Worm (Caenorhabditis elegans) whole organism, early embryonic: ENCODE results near the gene srd-43.

ENCODE experiments used
- B0310.2 ChIP-seq: sonication (generic microtip); optimal IDR thresholded peaks from 2 replicates; lab custom pipeline; 2016; ENCODE audit warnings: mild to moderate bottlenecking, missing genetic modification characterization, missing compliant biosample characterization
- F13C5.2 ChIP-seq: sonication (generic microtip); optimal IDR thresholded peaks from 2 replicates; lab custom pipeline; 2017; ENCODE audit warnings: mild to moderate bottlenecking, missing genetic modification characterization, inconsistent platforms, missing compliant biosample characterization
- aly-1 ChIP-seq: sonication (generic microtip); optimal IDR thresholded peaks from 2 replicates; lab custom pipeline; 2016; ENCODE audit warnings: missing genetic modification characterization, missing compliant biosample characterization
- ama-1 ChIP-seq: fragments of 150-350 bp; optimal IDR thresholded peaks from 2 replicates; lab custom pipeline; 2014
- ceh-13 ChIP-seq: fragments of 200-800 bp; sonication (Bioruptor generic); optimal IDR thresholded peaks from 2 replicates; lab custom pipeline; 2018; ENCODE audit warnings: mild to moderate bottlenecking, missing genetic modification characterization, missing compliant biosample characterization
- ceh-36 ChIP-seq: sonication (generic microtip); optimal IDR thresholded peaks from 2 replicates; lab custom pipeline; 2016; ENCODE audit warnings: missing genetic modification characterization, inconsistent platforms, missing compliant biosample characterization
- ets-7 ChIP-seq: sonication (generic microtip); optimal IDR thresholded peaks from 2 replicates; lab custom pipeline; 2016; ENCODE audit warnings: missing genotype, missing genetic modification characterization, missing compliant biosample characterization
- flt-1 ChIP-seq: fragments of 200-800 bp; sonication (Bioruptor generic); IDR thresholded peaks from 2 replicates; pipeline ENCODE4 v1.3.6; 2022; ENCODE audit warnings: missing genetic modification characterization, missing compliant biosample characterization
- hmbx-1 ChIP-seq: sonication (generic microtip); optimal IDR thresholded peaks from 2 replicates; lab custom pipeline; 2016; ENCODE audit warnings: mild to moderate bottlenecking, missing genetic modification characterization, missing compliant biosample characterization
- hmg-4 ChIP-seq: fragments of 200-800 bp; sonication (Bioruptor generic); optimal IDR thresholded peaks from 2 replicates; lab custom pipeline; 2018; ENCODE audit warnings: mild to moderate bottlenecking, missing genetic modification characterization, missing compliant biosample characterization
- hnd-1 ChIP-seq: sonication (generic microtip); optimal IDR thresholded peaks from 2 replicates; lab custom pipeline; 2016; ENCODE audit warnings: missing genetic modification characterization, missing compliant biosample characterization
- pes-1 ChIP-seq: fragments of 200-800 bp; sonication (Bioruptor generic); IDR thresholded peaks from 2 replicates; pipeline ENCODE4 v1.3.6; 2022; ENCODE audit warnings: missing genetic modification reagents, missing genetic modification characterization, missing compliant biosample characterization
- scrt-1 ChIP-seq: fragments of 200-800 bp; sonication (Bioruptor generic); IDR thresholded peaks from 2 replicates; pipeline ENCODE4 v1.3.6; 2022; ENCODE audit warnings: missing genetic modification characterization, missing compliant biosample characterization
- sea-1 ChIP-seq: fragments of 200-800 bp; sonication (Bioruptor generic); conservative IDR thresholded peaks from 2 replicates; pipeline ENCODE4 v1.3.6; 2022; ENCODE audit warnings: missing genetic modification characterization, missing compliant biosample characterization
- tbx-11 ChIP-seq: fragments of 200-800 bp; sonication (Bioruptor generic); IDR thresholded peaks from 2 replicates; pipeline ENCODE4 v1.3.6; 2022; ENCODE audit warnings: missing genetic modification characterization, missing compliant biosample characterization
- tbx-37 ChIP-seq: fragments of 200-800 bp; sonication (Bioruptor generic); conservative IDR thresholded peaks from 2 replicates; pipeline ENCODE4 v1.3.6; 2022; ENCODE audit warnings: missing genetic modification reagents, missing genetic modification characterization, missing compliant biosample characterization
- tra-4 ChIP-seq: sonication (generic microtip); optimal IDR thresholded peaks from 2 replicates; lab custom pipeline; 2017; ENCODE audit warnings: missing genetic modification characterization, missing compliant biosample characterization

srd-43 gene

DNA sequence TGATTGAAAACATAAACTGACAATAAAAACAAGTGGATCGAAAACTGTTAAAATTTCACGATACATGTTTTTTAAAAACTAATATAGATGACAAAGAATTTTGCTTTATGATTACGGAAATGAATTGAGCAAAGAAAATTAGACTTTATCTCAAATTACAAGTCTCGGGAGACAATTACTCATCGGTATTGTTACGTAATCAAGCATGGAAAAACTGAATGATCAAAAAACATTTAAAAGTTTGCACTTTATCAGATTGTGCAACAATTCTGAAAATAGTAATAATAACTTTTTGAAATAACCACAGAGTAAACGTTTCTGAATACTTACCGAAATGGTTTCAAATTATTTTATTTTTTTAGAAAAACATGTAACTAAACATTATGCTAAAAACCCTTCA, at the start of gene srd-43:
TSS of gene srd-43 (minus strand) at position 66 of the 400 bp plus-strand sequence.
- TF ChIP-seq flt-1 (GFP tag; lab: Robert Waterston, UW) = no peak
- TF ChIP-seq ets-7 = no peak
- TF ChIP-seq scrt-1 (GFP tag; lab: Robert Waterston, UW) = no peak
- TF ChIP-seq ceh-13 (GFP tag; lab: Kevin White, UChicago) = no peak
- no peak for TF ChIP-seq hmg-4 (GFP tag; lab: Kevin White, UChicago)

DNA sequence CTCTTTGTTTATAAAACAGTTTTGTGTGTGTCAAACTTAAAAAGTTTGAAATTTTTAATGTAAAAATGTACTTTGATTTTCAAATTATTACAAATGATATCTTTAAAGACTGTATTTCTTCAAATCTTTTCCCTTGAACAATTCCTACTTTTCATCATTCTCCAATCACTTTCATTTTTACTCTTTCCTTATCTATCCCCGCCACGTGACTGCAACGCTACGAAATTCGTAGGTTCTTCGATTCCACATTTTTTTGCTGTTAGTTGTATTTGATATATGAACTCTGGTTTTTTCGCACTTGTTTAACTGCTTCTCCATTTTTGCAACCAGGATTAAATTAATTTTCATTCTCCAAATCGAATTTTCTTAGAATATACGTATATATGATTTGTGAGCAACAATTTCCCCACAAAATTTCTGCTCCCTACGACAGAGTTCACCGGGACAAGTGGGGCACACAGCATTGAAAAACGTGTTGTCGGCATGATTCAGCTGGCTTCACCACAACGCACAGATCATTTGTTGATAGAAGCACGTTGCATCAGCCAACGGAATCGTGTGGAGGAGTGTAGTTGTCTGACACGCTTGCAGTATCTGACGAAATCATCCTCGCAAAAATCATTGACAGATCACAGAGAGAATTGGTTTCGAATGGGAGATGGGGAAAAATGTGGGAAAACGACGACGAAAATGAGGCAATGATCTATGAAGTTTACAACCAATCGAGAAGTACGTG, 49.2 kb upstream of the srd-43 start:
- TF ChIP-seq hnd-1 (tag; lab: Kevin White, UChicago) (no peak), tra-4 (tag; lab: Kevin White, UChicago) (no peak), aly-1 (tag; lab: Kevin White, UChicago) (no peak), ceh-13 (GFP tag; lab: Kevin White, UChicago) (no peak), ceh-36 (tag; lab: Kevin White, UChicago) (no peak), hmg-4 (GFP tag; lab: Kevin White, UChicago) (no peak), hmbx-1 (tag; lab: Kevin White, UChicago) (no peak), scrt-1 (GFP tag; lab: Robert Waterston, UW) (no peak), pes-1 (GFP tag; lab: Robert Waterston, UW) (no peak), ama-1 (no peak), tbx-37 (no peak), flt-1 (GFP tag; lab: Robert Waterston, UW) (no peak), B0310.2 (tag; lab: Kevin White, UChicago) (no peak), sea-1 (GFP tag; lab: Robert Waterston, UW) (no peak), F13C5.2 (no peak), tbx-11 (GFP tag; lab: Robert Waterston, UW) (no peak), ets-7 (no peak)

DNA sequence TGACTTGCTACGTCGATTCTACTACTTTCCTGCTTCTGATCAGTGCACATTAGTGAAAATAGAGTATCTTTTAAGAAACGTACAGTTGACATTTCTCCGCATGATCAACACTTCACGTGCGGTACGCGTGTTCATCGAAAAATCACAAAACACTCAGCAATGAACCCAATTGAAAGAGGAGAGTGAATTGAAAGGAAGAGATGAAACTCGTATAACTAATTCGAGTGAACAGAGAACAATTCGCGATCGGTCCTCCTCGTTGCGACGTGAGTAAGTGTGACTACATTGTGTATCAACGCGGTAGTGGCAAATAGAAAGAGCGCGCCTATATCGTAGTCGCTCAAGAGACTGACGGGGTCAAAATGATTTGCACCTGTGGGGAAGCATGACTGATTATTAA, 47.9 kb upstream of the srd-43 start:
- TF ChIP-seq aly-1 (tag; lab: Kevin White, UChicago) (no peak), ama-1 (no peak), flt-1 (GFP tag; lab: Robert Waterston, UW) (no peak), tbx-37 (no peak), ceh-36 (tag; lab: Kevin White, UChicago) (no peak), F13C5.2 (no peak), ceh-13 (GFP tag; lab: Kevin White, UChicago) (no peak), hmg-4 (GFP tag; lab: Kevin White, UChicago) (no peak), ets-7 (no peak), sea-1 (GFP tag; lab: Robert Waterston, UW) (no peak), tra-4 (tag; lab: Kevin White, UChicago) (no peak)

DNA sequence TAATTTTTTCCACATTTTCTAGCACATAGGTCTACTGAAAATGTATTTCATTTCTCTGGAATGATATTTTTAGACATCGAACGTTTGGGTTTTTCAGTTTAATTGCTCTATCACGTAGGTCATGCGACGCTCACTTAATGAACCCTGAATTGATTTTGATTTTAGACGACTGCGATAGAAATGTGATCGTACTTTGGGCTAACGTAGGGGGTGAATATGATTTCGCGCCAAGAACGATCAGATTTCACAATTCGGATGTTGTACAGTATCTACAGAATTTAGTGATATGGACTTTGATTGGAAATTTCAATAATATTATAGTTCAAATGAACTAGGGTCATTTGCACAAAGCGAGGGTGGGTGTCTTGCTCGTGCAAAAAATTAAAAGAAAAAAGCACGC, 46.5 kb upstream of the srd-43 start:
- TF ChIP-seq pes-1 (GFP tag; lab: Robert Waterston, UW) (no peak), flt-1 (GFP tag; lab: Robert Waterston, UW) (no peak), tbx-37 (no peak), scrt-1 (GFP tag; lab: Robert Waterston, UW) (no peak), aly-1 (tag; lab: Kevin White, UChicago) (no peak), ets-7 (no peak), B0310.2 (tag; lab: Kevin White, UChicago) (no peak), ama-1 (no peak), ceh-13 (GFP tag; lab: Kevin White, UChicago) (no peak), F13C5.2 (no peak), ceh-36 (tag; lab: Kevin White, UChicago) (no peak), tbx-11 (GFP tag; lab: Robert Waterston, UW) (no peak), hmbx-1 (tag; lab: Kevin White, UChicago) (no peak), sea-1 (GFP tag; lab: Robert Waterston, UW) (no peak), hmg-4 (GFP tag; lab: Kevin White, UChicago) (no peak), hnd-1 (tag; lab: Kevin White, UChicago) (no peak)

DNA sequence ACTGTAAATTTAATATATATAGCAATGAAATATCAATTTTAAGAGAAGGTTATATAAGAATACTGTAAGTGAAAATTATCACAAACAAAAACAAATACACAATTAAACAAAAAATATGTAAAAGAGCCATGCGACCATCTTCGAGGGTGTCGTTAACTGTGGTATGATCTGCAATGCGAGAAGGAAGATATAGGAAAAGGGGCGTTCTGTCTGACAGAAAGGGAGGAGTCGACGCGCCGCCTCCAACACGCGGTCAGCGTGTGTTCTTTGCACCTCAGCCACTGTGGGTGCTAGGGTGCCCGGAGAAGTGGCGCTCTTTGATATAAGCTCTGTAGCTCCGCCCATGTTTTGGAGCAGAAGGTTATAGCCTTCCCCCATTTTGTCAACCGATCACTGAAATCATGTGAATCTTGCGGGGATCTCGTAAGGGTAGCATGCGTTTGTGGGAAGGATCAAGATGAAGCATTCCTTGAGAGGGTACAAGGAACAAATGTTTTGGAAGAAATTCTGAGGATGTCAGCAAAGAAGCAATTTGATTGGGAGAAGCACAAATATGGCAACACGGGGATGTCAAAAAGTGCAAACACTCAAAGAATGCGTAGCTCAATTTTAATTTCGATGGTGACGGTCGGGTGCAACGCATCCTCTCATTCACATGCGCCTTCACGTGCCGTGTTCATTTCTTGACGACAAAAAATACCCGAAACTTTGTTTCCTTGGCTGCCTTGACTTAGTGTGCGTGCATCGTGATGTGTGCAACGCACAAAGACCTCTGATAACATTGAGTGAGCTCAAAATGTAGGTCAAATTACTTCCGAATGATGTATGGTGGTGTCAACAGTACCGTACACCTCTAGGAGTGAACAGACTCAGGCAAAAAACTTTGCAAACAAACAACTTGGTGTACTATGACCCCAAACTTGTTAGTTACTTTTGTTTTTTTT, 45.4 kb upstream of the srd-43 start, which contains the start of gene mxl-3:
TSS of gene mxl-3 (minus strand) at position 1 of the 944 bp plus-strand sequence.
- TF ChIP-seq tbx-11 (GFP tag; lab: Robert Waterston, UW) (no peak), sea-1 (GFP tag; lab: Robert Waterston, UW) (no peak), B0310.2 (tag; lab: Kevin White, UChicago) (no peak), scrt-1 (GFP tag; lab: Robert Waterston, UW) (no peak), ceh-13 (GFP tag; lab: Kevin White, UChicago) (no peak), hnd-1 (tag; lab: Kevin White, UChicago) (no peak)

DNA sequence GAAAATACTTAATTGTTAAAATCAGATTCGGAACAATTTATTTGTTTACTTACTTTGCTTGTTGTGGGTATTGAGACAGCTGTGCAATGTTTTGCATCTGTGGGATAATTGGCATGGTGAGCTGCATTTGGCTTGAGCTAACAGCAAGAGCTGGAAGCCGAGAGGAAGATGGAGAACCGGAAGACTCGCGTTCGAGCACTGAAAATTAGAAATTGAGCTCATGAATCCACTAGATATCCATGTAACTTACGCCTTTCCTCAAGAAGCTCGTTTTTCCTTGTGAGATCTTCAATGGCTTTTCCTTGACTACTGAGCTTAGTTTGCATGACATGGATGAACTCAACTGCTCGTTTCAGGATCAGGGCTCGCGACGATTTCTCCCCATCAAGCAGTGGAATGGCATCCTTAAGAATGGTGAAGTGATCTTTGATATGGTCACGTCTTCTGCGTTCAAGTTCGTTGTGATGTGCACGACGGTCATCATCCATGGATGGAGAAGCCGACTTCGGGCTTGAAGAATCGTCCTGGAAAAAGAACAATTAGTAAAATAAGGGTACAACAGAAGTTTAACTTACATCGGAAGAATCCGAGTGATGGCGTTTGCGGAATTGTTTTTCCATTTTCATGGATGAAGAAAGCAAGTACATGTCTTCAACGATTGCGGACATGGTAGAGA, 44.6 kb upstream of the srd-43 start:
- no peak for TF ChIP-seq aly-1 (tag; lab: Kevin White, UChicago)
